Fruit fly (Drosophila melanogaster): ENCODE measurements around the gene mus304.

The mus304 gene

dm6 chr3L:18109459-18109863 is at the start of gene mus304, which contains the start of gene Polr3D (continued):
- peak in 1 of 2 experiments; percentile 4 for TF ChIP-seq dpn (GFP tag; optimal IDR thresholded peaks at IDR 0.05)
- no peak for TF ChIP-seq CG12219 (GFP tag; optimal IDR thresholded peaks at IDR 0.05)
- TF ChIP-seq Atf6 (GFP tag; IDR thresholded peaks at IDR 0.05), result no peak
- TF ChIP-seq ind (GFP tag; optimal IDR thresholded peaks at IDR 0.05), result peak; percentile 14
- TF ChIP-seq Ravus (GFP tag; IDR thresholded peaks at IDR 0.05), result no peak
- no peak; the same call in 2 of the 3 replicates for TF ChIP-seq mld (GFP tag; IDR thresholded peaks at IDR 0.05; ENCODE audit: partially characterized antibody)
- TF ChIP-seq ci (GFP tag; IDR thresholded peaks at IDR 0.05), result no peak
- TF ChIP-seq CG2889 (GFP tag; IDR thresholded peaks at IDR 0.05), result no peak
- no peak for TF ChIP-seq wor (GFP tag; IDR thresholded peaks at IDR 0.05)
- TF ChIP-seq Hsf (GFP tag; optimal IDR thresholded peaks at IDR 0.05), result peak; percentile 8
- peak; percentile 93 for TF ChIP-seq bigmax (GFP tag; optimal IDR thresholded peaks at IDR 0.05)
- no peak for TF ChIP-seq bcd (GFP tag; optimal IDR thresholded peaks at IDR 0.05)
- TF ChIP-seq CG10462 (GFP tag; optimal IDR thresholded peaks at IDR 0.05), result no peak
- no peak for TF ChIP-seq CG31388 (GFP tag; optimal IDR thresholded peaks at IDR 0.05)
- no peak for TF ChIP-seq GATAe (GFP tag; conservative IDR thresholded peaks at IDR 0.05)
- TF ChIP-seq Dad (GFP tag; optimal IDR thresholded peaks at IDR 0.05), result no peak
- no peak for TF ChIP-seq C15 (GFP tag; IDR thresholded peaks at IDR 0.05)
- TF ChIP-seq CG3065 (GFP tag; optimal IDR thresholded peaks at IDR 0.05), result no peak
- TF ChIP-seq CG4707 (GFP tag; optimal IDR thresholded peaks at IDR 0.05), result no peak
- TF ChIP-seq CG1603 (tag; optimal IDR thresholded peaks at IDR 0.05), result peak; percentile 52
- TF ChIP-seq CG7839 (tag; optimal IDR thresholded peaks at IDR 0.05), result peak; percentile 29
- no peak for TF ChIP-seq CG12155 (GFP tag; optimal IDR thresholded peaks at IDR 0.05)
- TF ChIP-seq CG13894 (tag; optimal IDR thresholded peaks at IDR 0.05), result peak; percentile 36
- TF ChIP-seq gce (GFP tag; IDR thresholded peaks at IDR 0.05), result no peak
- TF ChIP-seq bowl (GFP tag; IDR thresholded peaks at IDR 0.05), result no peak
- peak; percentile 90 for TF ChIP-seq Ets65A (GFP tag)
- peak; percentile 39 for TF ChIP-seq CG10147 (GFP tag; optimal IDR thresholded peaks at IDR 0.05)
- peak; percentile 57; the same call in 1 of the 3 replicates for TF ChIP-seq CG16813 (GFP tag; IDR thresholded peaks at IDR 0.05; ENCODE audit: partially characterized antibody)
- TF ChIP-seq stwl (tag; optimal IDR thresholded peaks at IDR 0.05), result peak; percentile 74
- no peak for TF ChIP-seq sim (GFP tag; IDR thresholded peaks at IDR 0.05)
- TF ChIP-seq CkIIα-i1 (GFP tag; IDR thresholded peaks at IDR 0.05), result no peak
- TF ChIP-seq CG9817 (tag; optimal IDR thresholded peaks at IDR 0.05), result peak; percentile 50
- 0 out of 2 replicates have a peak, but pooled peaks have one; percentile 5 for TF ChIP-seq CG9215 (GFP tag; IDR thresholded peaks at IDR 0.05)
- TF ChIP-seq Sry-δ (GFP tag; optimal IDR thresholded peaks at IDR 0.05), result peak; percentile 75
- TF ChIP-seq Side (GFP tag; optimal IDR thresholded peaks at IDR 0.05), result peak; percentile 6
- no peak for TF ChIP-seq zf30C (GFP tag; optimal IDR thresholded peaks at IDR 0.05)
- no peak for TF ChIP-seq tup (GFP tag; optimal IDR thresholded peaks at IDR 0.05)
- TF ChIP-seq hth (optimal IDR thresholded peaks at IDR 0.05), result no peak
- no peak for TF ChIP-seq CG14965 (GFP tag; optimal IDR thresholded peaks at IDR 0.05; ENCODE audit: borderline replicate concordance)
- peak; percentile 32 for TF ChIP-seq sug (tag; optimal IDR thresholded peaks at IDR 0.05)
- peak; percentile 4 for TF ChIP-seq CG8388 (GFP tag; optimal IDR thresholded peaks at IDR 0.05)
- TF ChIP-seq CG30020 (tag; optimal IDR thresholded peaks at IDR 0.05), result peak; percentile 19
- peak; percentile 10 for TF ChIP-seq slp2 (GFP tag; optimal IDR thresholded peaks at IDR 0.05)
- peak; percentile 81 for TF ChIP-seq Dref (GFP tag; IDR thresholded peaks at IDR 0.05)
- no peak for TF ChIP-seq fru (optimal IDR thresholded peaks at IDR 0.05)
- TF ChIP-seq Lpt (GFP tag; optimal IDR thresholded peaks at IDR 0.05), result no peak
- no peak for TF ChIP-seq CG8359 (GFP tag; optimal IDR thresholded peaks at IDR 0.05; ENCODE audit: borderline replicate concordance)
- TF ChIP-seq CG4617 (GFP tag; optimal IDR thresholded peaks at IDR 0.05; ENCODE audit: borderline replicate concordance), result peak; percentile 72
- TF ChIP-seq MBD-R2 (GFP tag; IDR thresholded peaks at IDR 0.05), result peak; percentile 58
- TF ChIP-seq HmgZ (tag; optimal IDR thresholded peaks at IDR 0.05), result peak; percentile 44
- no peak for TF ChIP-seq CG42726 (GFP tag; IDR thresholded peaks at IDR 0.05; ENCODE audit: partially characterized antibody)
- peak; percentile 67 for TF ChIP-seq Med (GFP tag)
